Fruit fly (Drosophila melanogaster) whole organism, embryonic: ENCODE data around the gene CG11353.
A peak's percentile ranks its signal among the peaks of the same experiment; 100 is the strongest.

Experiments used
- Atf3 ChIP-seq: fragments of 200-800 bp; sonication (Bioruptor generic); optimal IDR thresholded peaks from 3 replicates; lab custom pipeline; 2016; ENCODE audit warnings: missing biosample characterization, missing genetic modification characterization
- CG10209 ChIP-seq: fragments of 200-800 bp; sonication (Bioruptor generic); optimal IDR thresholded peaks from 3 replicates; lab custom pipeline; 2017; ENCODE audit warnings: missing biosample characterization, mild to moderate bottlenecking, missing genetic modification characterization, missing genetic modification reagents
- CG10267 ChIP-seq: fragments of 200-800 bp; sonication (Bioruptor generic); optimal IDR thresholded peaks from 2 replicates; lab custom pipeline; 2018; ENCODE audit warnings: missing biosample characterization, mild to moderate bottlenecking, missing genetic modification characterization, moderate library complexity
- CG11085 ChIP-seq: fragments of 200-800 bp; sonication (Bioruptor generic); IDR thresholded peaks from 2 replicates; pipeline ENCODE4 v1.3.6; 2022; ENCODE audit warnings: missing biosample characterization, missing genetic modification characterization
- CG11093 ChIP-seq: fragments of 200-800 bp; sonication (Bioruptor generic); IDR thresholded peaks from 3 replicates; pipeline ENCODE4 v1.3.6; 2022; ENCODE audit warnings: missing biosample characterization, missing genetic modification characterization
- CG12299 ChIP-seq: fragments of 200-800 bp; sonication (Bioruptor generic); optimal IDR thresholded peaks from 2 replicates; lab custom pipeline; 2018; ENCODE audit warnings: missing biosample characterization, mild to moderate bottlenecking, missing genetic modification characterization
- CG13123 ChIP-seq: fragments of 200-800 bp; sonication (Bioruptor generic); optimal IDR thresholded peaks from 2 replicates; lab custom pipeline; 2016; ENCODE audit warnings: missing biosample characterization, missing genetic modification characterization
- CG13894 ChIP-seq: fragments of 200-800 bp; sonication (Bioruptor generic); optimal IDR thresholded peaks from 3 replicates; lab custom pipeline; 2018; ENCODE audit warnings: missing biosample characterization, mild to moderate bottlenecking, missing genetic modification characterization, moderate library complexity
- CG14667 ChIP-seq: fragments of 200-800 bp; sonication (Bioruptor generic); IDR thresholded peaks from 2 replicates; pipeline ENCODE4 v1.3.6; 2022; ENCODE audit warnings: missing biosample characterization, missing genetic modification characterization
- CG14965 ChIP-seq: fragments of 200-800 bp; sonication (Bioruptor generic); optimal IDR thresholded peaks from 2 replicates; lab custom pipeline; 2016; ENCODE audit warnings: missing biosample characterization, missing genetic modification characterization, borderline replicate concordance
- CG16815 ChIP-seq: fragments of 200-800 bp; sonication (Bioruptor generic); optimal IDR thresholded peaks from 3 replicates; lab custom pipeline; 2017; ENCODE audit warnings: missing biosample characterization, mild to moderate bottlenecking, missing genetic modification characterization
- CG17328 ChIP-seq: fragments of 200-800 bp; sonication (Bioruptor generic); IDR thresholded peaks from 2 replicates; pipeline ENCODE4 v1.3.6; 2022; ENCODE audit warnings: missing biosample characterization, missing genetic modification characterization
- CG17912 ChIP-seq: fragments of 200-800 bp; sonication (Bioruptor generic); optimal IDR thresholded peaks from 2 replicates; lab custom pipeline; 2018; ENCODE audit warnings: missing biosample characterization, mild to moderate bottlenecking, missing genetic modification characterization
- CG18599 ChIP-seq: fragments of 200-800 bp; sonication (Bioruptor generic); optimal IDR thresholded peaks from 3 replicates; lab custom pipeline; 2017; ENCODE audit warnings: missing biosample characterization, missing genetic modification characterization, mild to moderate bottlenecking, moderate library complexity, missing genetic modification reagents
- CG2129 ChIP-seq: fragments of 200-800 bp; sonication (Bioruptor generic); IDR thresholded peaks from 2 replicates; pipeline ENCODE4 v1.3.6; 2022; ENCODE audit warnings: missing biosample characterization, missing genetic modification characterization; ENCODE audit not compliant: partially characterized antibody
- CG4707 ChIP-seq: fragments of 200-800 bp; sonication (Bioruptor generic); optimal IDR thresholded peaks from 2 replicates; lab custom pipeline; 2018; ENCODE audit warnings: missing biosample characterization, mild to moderate bottlenecking, missing genetic modification characterization, moderate library complexity
- CHES-1-like ChIP-seq: fragments of 200-800 bp; sonication (Bioruptor generic); optimal IDR thresholded peaks from 2 replicates; lab custom pipeline; 2016; ENCODE audit warnings: missing biosample characterization, missing genetic modification characterization
- D19B ChIP-seq: fragments of 200-800 bp; sonication (Bioruptor generic); optimal IDR thresholded peaks from 2 replicates; lab custom pipeline; 2017; ENCODE audit warnings: missing biosample characterization, mild to moderate bottlenecking, missing genetic modification characterization
- Dek ChIP-seq: fragments of 200-800 bp; sonication (Bioruptor generic); optimal IDR thresholded peaks from 3 replicates; lab custom pipeline; 2019; ENCODE audit warnings: missing biosample characterization, mild to moderate bottlenecking, missing genetic modification characterization, moderate library complexity
- Dref ChIP-seq: fragments of 200-800 bp; sonication (Bioruptor generic); IDR thresholded peaks from 2 replicates; pipeline ENCODE4 v1.3.6; 2022; ENCODE audit warnings: missing biosample characterization, missing genetic modification characterization
- E2f2 ChIP-seq: fragments of 200-800 bp; sonication (Bioruptor generic); IDR thresholded peaks from 2 replicates; pipeline ENCODE4 v1.3.6; 2022; ENCODE audit warnings: missing biosample characterization, missing genetic modification characterization
- Eip74EF ChIP-seq, 2 experiments: fragments of 200-800 bp in 1 of 2; fragments of >200 bp in 1 of 2; sonication (Bioruptor generic) in 1 of 2; optimal IDR thresholded peaks; 2 replicates each; lab custom pipeline; 2017 to 2019; ENCODE audit warnings: missing biosample characterization in 2 of 2, missing genetic modification characterization in 2 of 2, mild to moderate bottlenecking in 1 of 2, moderate library complexity in 1 of 2
- GATAe ChIP-seq: fragments of 200-800 bp; sonication (Bioruptor generic); conservative IDR thresholded peaks from 2 replicates; pipeline ENCODE4 v1.3.6; 2022; ENCODE audit warnings: missing biosample characterization, missing genetic modification characterization
- Hmr ChIP-seq: fragments of 200-800 bp; sonication (Bioruptor generic); optimal IDR thresholded peaks from 3 replicates; lab custom pipeline; 2017; ENCODE audit warnings: mild to moderate bottlenecking, missing biosample characterization, missing genetic modification reagents, missing genetic modification characterization
- Hr51 ChIP-seq, 2 experiments: fragments of 200-800 bp; sonication (Bioruptor generic); optimal IDR thresholded peaks; 2 replicates in 1 of 2; 3 replicates in 1 of 2; lab custom pipeline; 2016 to 2018; ENCODE audit warnings: missing biosample characterization in 2 of 2, missing genetic modification characterization in 2 of 2, mild to moderate bottlenecking in 1 of 2, moderate library complexity in 1 of 2
- Hsf ChIP-seq: fragments of 200-800 bp; sonication (Bioruptor generic); optimal IDR thresholded peaks from 3 replicates; lab custom pipeline; 2016; ENCODE audit warnings: missing biosample characterization, missing genetic modification characterization
- Jarid2 ChIP-seq: fragments of 200-800 bp; sonication (Bioruptor generic); optimal IDR thresholded peaks from 3 replicates; lab custom pipeline; 2017; ENCODE audit warnings: mild to moderate bottlenecking, missing biosample characterization, missing genetic modification reagents, missing genetic modification characterization
- Neu2 ChIP-seq: fragments of 200-800 bp; sonication (Bioruptor generic); optimal IDR thresholded peaks from 3 replicates; lab custom pipeline; 2016; ENCODE audit warnings: missing biosample characterization, missing genetic modification characterization, borderline replicate concordance
- Nf-YA ChIP-seq: fragments of 200-800 bp; sonication (Bioruptor generic); IDR thresholded peaks from 2 replicates; pipeline ENCODE4 v1.3.6; 2022; ENCODE audit warnings: missing biosample characterization, missing genetic modification characterization
- Six4 ChIP-seq: fragments of 200-800 bp; sonication (Bioruptor generic); optimal IDR thresholded peaks from 2 replicates; lab custom pipeline; 2016; ENCODE audit warnings: missing biosample characterization, missing genetic modification characterization
- Trl ChIP-seq, 3 experiments: fragments of >200 bp in 2 of 3; fragments of 200-800 bp in 1 of 3; sonication (Bioruptor generic) in 1 of 3; optimal IDR thresholded peaks; 2 replicates in 1 of 3; 3 replicates in 2 of 3; lab custom pipeline; 2016 to 2017; ENCODE audit warnings: missing biosample characterization in 1 of 3, missing genetic modification characterization in 1 of 3
- Vsx1 ChIP-seq: fragments of 200-800 bp; sonication (Bioruptor generic); optimal IDR thresholded peaks from 2 replicates; lab custom pipeline; 2017; ENCODE audit warnings: missing biosample characterization, mild to moderate bottlenecking, missing genetic modification characterization, missing genetic modification reagents
- YL-1 ChIP-seq: fragments of 200-800 bp; sonication (Bioruptor generic); optimal IDR thresholded peaks from 3 replicates; lab custom pipeline; 2017; ENCODE audit warnings: missing biosample characterization, mild to moderate bottlenecking, missing genetic modification characterization
- abd-A ChIP-seq: fragments of 200-800 bp; sonication (Bioruptor generic); optimal IDR thresholded peaks from 3 replicates; lab custom pipeline; 2019; ENCODE audit warnings: missing biosample characterization, mild to moderate bottlenecking, missing genetic modification characterization, moderate library complexity
- aop ChIP-seq: fragments of 200-800 bp; sonication (Bioruptor generic); IDR thresholded peaks from 2 replicates; pipeline ENCODE4 v1.3.6; 2022; ENCODE audit warnings: missing biosample characterization, missing genetic modification characterization
- br ChIP-seq: fragments of >200 bp; optimal IDR thresholded peaks from 2 replicates; lab custom pipeline; 2017
- crp ChIP-seq, 2 experiments: fragments of 200-800 bp; sonication (Bioruptor generic); optimal IDR thresholded peaks; 2 replicates in 1 of 2; 3 replicates in 1 of 2; lab custom pipeline; 2017; ENCODE audit warnings: missing biosample characterization in 2 of 2, missing genetic modification characterization in 2 of 2, mild to moderate bottlenecking in 1 of 2, moderate library complexity in 1 of 2
- dan ChIP-seq: fragments of 200-800 bp; sonication (Bioruptor generic); IDR thresholded peaks from 2 replicates; pipeline ENCODE4 v1.3.6; 2022; ENCODE audit warnings: missing biosample characterization, missing genetic modification characterization
- dysf ChIP-seq: fragments of 200-800 bp; sonication (Bioruptor generic); IDR thresholded peaks from 3 replicates; pipeline ENCODE4 v1.3.6; 2022; ENCODE audit warnings: missing biosample characterization, missing genetic modification characterization
- eyg ChIP-seq: fragments of 200-800 bp; sonication (Bioruptor generic); optimal IDR thresholded peaks from 3 replicates; lab custom pipeline; 2016; ENCODE audit warnings: missing biosample characterization, missing genetic modification characterization
- gro ChIP-seq: fragments of 200-800 bp; sonication (Bioruptor generic); optimal IDR thresholded peaks from 2 replicates; lab custom pipeline; 2016; ENCODE audit warnings: missing biosample characterization, missing genetic modification characterization
- lab ChIP-seq: fragments of 200-800 bp; sonication (Bioruptor generic); optimal IDR thresholded peaks from 3 replicates; lab custom pipeline; 2017; ENCODE audit warnings: missing biosample characterization, missing genetic modification characterization, mild to moderate bottlenecking, moderate library complexity, missing genetic modification reagents
- luna ChIP-seq: fragments of 200-800 bp; sonication (Bioruptor generic); optimal IDR thresholded peaks from 2 replicates; lab custom pipeline; 2016; ENCODE audit warnings: missing biosample characterization, missing genetic modification characterization
- maf-S ChIP-seq: fragments of 200-800 bp; sonication (Bioruptor generic); optimal IDR thresholded peaks from 2 replicates; lab custom pipeline; 2016; ENCODE audit warnings: missing biosample characterization, missing genetic modification characterization
- mam ChIP-seq: fragments of 200-800 bp; sonication (Bioruptor generic); optimal IDR thresholded peaks from 3 replicates; lab custom pipeline; 2016; ENCODE audit warnings: missing biosample characterization, missing genetic modification characterization
- psq ChIP-seq: fragments of 200-800 bp; sonication (Bioruptor generic); optimal IDR thresholded peaks from 2 replicates; lab custom pipeline; 2017; ENCODE audit warnings: missing biosample characterization, missing genetic modification characterization
- sug ChIP-seq: fragments of 200-800 bp; optimal IDR thresholded peaks from 2 replicates; lab custom pipeline; 2019; ENCODE audit warnings: missing biosample characterization, mild to moderate bottlenecking, missing genetic modification characterization, moderate library complexity
- vvl ChIP-seq: fragments of 200-800 bp; sonication (Bioruptor generic); IDR thresholded peaks from 2 replicates; pipeline ENCODE4 v1.3.6; 2022; ENCODE audit warnings: missing biosample characterization, missing genetic modification characterization
- zfh2 ChIP-seq: fragments of 200-800 bp; sonication (Bioruptor generic); optimal IDR thresholded peaks from 2 replicates; lab custom pipeline; 2016; ENCODE audit warnings: missing biosample characterization, missing genetic modification characterization

The CG11353 gene

dm6 chr3L:4553395-4553794 lies 20.4 kb downstream of the CG11353 start (continued):
- no peak for TF ChIP-seq CG14667 (GFP tag; lab: Robert Waterston, UW)
- no peak for TF ChIP-seq br (lab: Kevin White, UChicago)
- no peak; the same call in 1 of the 2 replicates for TF ChIP-seq vvl
- TF ChIP-seq Hr51 (GFP tag; optimal IDR thresholded peaks at IDR 0.05; lab: Kevin White, UChicago): no peak
- TF ChIP-seq mam (GFP tag; lab: Kevin White, UChicago): peak; percentile 26
- TF ChIP-seq CG11085 (GFP tag; lab: Robert Waterston, UW): no peak
- TF ChIP-seq Hsf (GFP tag; lab: Kevin White, UChicago): no peak
- no peak for TF ChIP-seq CG13123 (GFP tag; lab: Kevin White, UChicago)
- TF ChIP-seq CG17912 (GFP tag; lab: Kevin White, UChicago): no peak
- no peak for TF ChIP-seq CG10267
- TF ChIP-seq CG2129 (GFP tag; lab: Robert Waterston, UW): no peak
- TF ChIP-seq dan: no peak
- no peak for TF ChIP-seq Hmr (GFP tag; lab: Kevin White, UChicago)
- TF ChIP-seq GATAe (GFP tag; lab: Robert Waterston, UW): peak; percentile 94
- no peak for TF ChIP-seq Atf3 (GFP tag; lab: Kevin White, UChicago)
- TF ChIP-seq CG4707 (GFP tag; lab: Kevin White, UChicago): no peak
- no peak for TF ChIP-seq abd-A (tag; lab: Kevin White, UChicago)
- TF ChIP-seq CHES-1-like: peak; percentile 14
- TF ChIP-seq CG13894 (tag; lab: Kevin White, UChicago): peak; percentile 11
- peak; percentile 19 for TF ChIP-seq Dek
- no peak for TF ChIP-seq CG14965 (GFP tag; lab: Kevin White, UChicago)
- no peak for TF ChIP-seq CG10209
- no peak for TF ChIP-seq CG11093 (GFP tag; lab: Robert Waterston, UW)
- TF ChIP-seq lab: no peak
- no peak for TF ChIP-seq dysf
- TF ChIP-seq YL-1 (GFP tag; lab: Kevin White, UChicago): no peak
- no peak for TF ChIP-seq CG17328 (GFP tag; lab: Robert Waterston, UW)
- peak; percentile 29 for TF ChIP-seq gro (GFP tag; lab: Kevin White, UChicago)
- TF ChIP-seq sug (tag; lab: Kevin White, UChicago): peak; percentile 12
- TF ChIP-seq maf-S (GFP tag; lab: Kevin White, UChicago): no peak
- TF ChIP-seq Jarid2 (GFP tag; lab: Kevin White, UChicago): no peak
- TF ChIP-seq Nf-YA: no peak
- TF ChIP-seq zfh2: no peak
- TF ChIP-seq psq (GFP tag; lab: Kevin White, UChicago): no peak
- TF ChIP-seq CG16815 (GFP tag; lab: Kevin White, UChicago): no peak
- TF ChIP-seq Eip74EF (GFP tag; optimal IDR thresholded peaks at IDR 0.05; lab: Kevin White, UChicago): peak in 1 of 2 experiments; percentile 30
- no peak for TF ChIP-seq luna (GFP tag; lab: Kevin White, UChicago)
- TF ChIP-seq Neu2 (GFP tag; lab: Kevin White, UChicago): no peak
- no peak for TF ChIP-seq CG18599 (GFP tag; lab: Kevin White, UChicago)
- TF ChIP-seq aop (GFP tag; lab: Robert Waterston, UW): no peak
- no peak for TF ChIP-seq Trl (optimal IDR thresholded peaks at IDR 0.05; lab: Kevin White, UChicago)
- no peak for TF ChIP-seq Trl (GFP tag; optimal IDR thresholded peaks at IDR 0.05; lab: Kevin White, UChicago)
- TF ChIP-seq crp (GFP tag; optimal IDR thresholded peaks at IDR 0.05; lab: Kevin White, UChicago): no peak
- no peak for TF ChIP-seq eyg (GFP tag; lab: Kevin White, UChicago)
- no peak for TF ChIP-seq D19B (GFP tag; lab: Kevin White, UChicago)
- TF ChIP-seq Dref (GFP tag; lab: Robert Waterston, UW): no peak
- TF ChIP-seq E2f2 (GFP tag; lab: Robert Waterston, UW): peak; percentile 94
- no peak for TF ChIP-seq Six4 (GFP tag; lab: Kevin White, UChicago)
- no peak for TF ChIP-seq Vsx1 (GFP tag; lab: Kevin White, UChicago)
- no peak for TF ChIP-seq CG12299 (tag; lab: Kevin White, UChicago)
- TF ChIP-seq, all 482 proteins: peak for 80
